Worm (Caenorhabditis elegans) whole organism, L2 larva: ENCODE measurements around the gene Y53G8AR.1.

Experiments used
- Y55F3AM.14 ChIP-seq: fragments of 200-800 bp; sonication (Bioruptor generic); optimal IDR thresholded peaks from 2 replicates; lab custom pipeline; 2018; ENCODE audit warnings: mild to moderate bottlenecking, missing genetic modification characterization, missing compliant biosample characterization
- aly-2 ChIP-seq: fragments of 150-350 bp; optimal IDR thresholded peaks from 2 replicates; lab custom pipeline; 2014; ENCODE audit warnings: missing biosample characterization, missing genetic modification characterization
- ama-1 ChIP-seq: fragments of 150-350 bp; optimal IDR thresholded peaks from 2 replicates; lab custom pipeline; 2018; ENCODE audit warnings: inconsistent platforms
- nhr-237 ChIP-seq: fragments of 150-350 bp; optimal IDR thresholded peaks from 2 replicates; lab custom pipeline; 2014; ENCODE audit warnings: missing biosample characterization, missing genetic modification characterization
- nhr-77 ChIP-seq: fragments of 150-350 bp; optimal IDR thresholded peaks from 2 replicates; lab custom pipeline; 2014; ENCODE audit warnings: missing biosample characterization, missing genetic modification characterization

ce11 chrIII:3317887-3318286 lies 14.9 kb upstream of the Y53G8AR.1 start:
- TF ChIP-seq nhr-237 (tag; lab: Kevin White, UChicago) (no peak), Y55F3AM.14 (GFP tag; lab: Kevin White, UChicago) (no peak), aly-2 (no peak), nhr-77 (tag; lab: Kevin White, UChicago) (no peak), ama-1 (lab: Kevin White, UChicago) (no peak)
